Worm (Caenorhabditis elegans) whole organism, L1 larva: ENCODE data around the gene prdx-6.

Experiments used
- C04F5.9 ChIP-seq: sonication (generic microtip); optimal IDR thresholded peaks from 2 replicates; lab custom pipeline; 2016; ENCODE audit warnings: missing genetic modification characterization, missing compliant biosample characterization
- C16A3.4 ChIP-seq: fragments of 150-350 bp; optimal IDR thresholded peaks from 2 replicates; lab custom pipeline; 2014; ENCODE audit warnings: missing biosample characterization, missing genetic modification characterization
- F16B12.6 ChIP-seq: fragments of 150-350 bp; optimal IDR thresholded peaks from 2 replicates; lab custom pipeline; 2014; ENCODE audit warnings: missing biosample characterization, missing genetic modification characterization
- Y116A8C.19 ChIP-seq: sonication (generic microtip); optimal IDR thresholded peaks from 2 replicates; lab custom pipeline; 2016; ENCODE audit warnings: missing compliant biosample characterization, missing genetic modification characterization, borderline replicate concordance
- aha-1 ChIP-seq: fragments of 150-350 bp; optimal IDR thresholded peaks from 2 replicates; lab custom pipeline; 2014; ENCODE audit warnings: missing biosample characterization, missing genetic modification characterization
- aly-2 ChIP-seq: fragments of 150-350 bp; optimal IDR thresholded peaks from 2 replicates; lab custom pipeline; 2014; ENCODE audit warnings: missing biosample characterization, missing genetic modification characterization
- blmp-1 ChIP-seq: fragments of 150-350 bp; optimal IDR thresholded peaks from 2 replicates; lab custom pipeline; 2014; ENCODE audit warnings: missing biosample characterization, missing genetic modification characterization
- ceh-88 ChIP-seq: fragments of 200-800 bp; sonication (Bioruptor generic); IDR thresholded peaks from 2 replicates; pipeline ENCODE4 v1.3.6; 2022; ENCODE audit warnings: missing genetic modification characterization, missing compliant biosample characterization
- ces-1 ChIP-seq: fragments of 150-350 bp; optimal IDR thresholded peaks from 2 replicates; lab custom pipeline; 2014; ENCODE audit warnings: missing biosample characterization, missing genetic modification reagents, missing genetic modification characterization
- dpl-1 ChIP-seq, 3 experiments: fragments of 150-350 bp in 2 of 3; sonication (generic microtip) in 1 of 3; optimal IDR thresholded peaks; 2 replicates each; lab custom pipeline; 2014 to 2017; ENCODE audit warnings: missing biosample characterization in 3 of 3, missing genetic modification characterization in 3 of 3, missing genetic modification reagents in 3 of 3
- dsc-1 ChIP-seq: sonication (generic microtip); optimal IDR thresholded peaks from 2 replicates; lab custom pipeline; 2016; ENCODE audit warnings: mild to moderate bottlenecking, missing genetic modification characterization, missing compliant biosample characterization
- ets-5 ChIP-seq: fragments of 200-800 bp; sonication (Bioruptor generic); IDR thresholded peaks from 2 replicates; pipeline ENCODE4 v1.3.6; 2022; ENCODE audit warnings: missing genetic modification characterization, missing compliant biosample characterization
- fkh-10 ChIP-seq: sonication (generic microtip); optimal IDR thresholded peaks from 2 replicates; lab custom pipeline; 2017; ENCODE audit warnings: missing biosample characterization, missing genetic modification reagents, missing genetic modification characterization
- fos-1 ChIP-seq: fragments of 150-350 bp; optimal IDR thresholded peaks from 2 replicates; lab custom pipeline; 2014; ENCODE audit warnings: missing biosample characterization, missing genetic modification characterization
- grh-1 ChIP-seq: fragments of 200-800 bp; sonication (Bioruptor generic); IDR thresholded peaks from 2 replicates; pipeline ENCODE4 v1.3.6; 2022; ENCODE audit warnings: missing genetic modification reagents, missing genetic modification characterization, missing compliant biosample characterization
- hlh-17 ChIP-seq: fragments of 200-800 bp; sonication (Bioruptor generic); optimal IDR thresholded peaks from 2 replicates; lab custom pipeline; 2018; ENCODE audit warnings: missing genetic modification characterization, mild to moderate bottlenecking, missing compliant biosample characterization, moderate library complexity, borderline replicate concordance
- hpl-2 ChIP-seq: fragments of 150-350 bp; optimal IDR thresholded peaks from 2 replicates; lab custom pipeline; 2014; ENCODE audit warnings: missing biosample characterization, missing genetic modification reagents, missing genetic modification characterization
- irx-1 ChIP-seq: sonication (generic microtip); optimal IDR thresholded peaks from 2 replicates; lab custom pipeline; 2016; ENCODE audit warnings: missing genetic modification characterization, missing compliant biosample characterization
- isw-1 ChIP-seq: fragments of 200-800 bp; sonication (Bioruptor generic); IDR thresholded peaks from 2 replicates; pipeline ENCODE4 v1.3.6; 2022; ENCODE audit warnings: missing genetic modification characterization, missing compliant biosample characterization
- jun-1 ChIP-seq: fragments of 150-350 bp; optimal IDR thresholded peaks from 2 replicates; lab custom pipeline; 2014; ENCODE audit warnings: missing biosample characterization, missing genetic modification reagents, missing genetic modification characterization
- lin-13 ChIP-seq: fragments of 150-350 bp; optimal IDR thresholded peaks from 2 replicates; lab custom pipeline; 2014; ENCODE audit warnings: missing biosample characterization, missing genetic modification reagents, missing genetic modification characterization
- lin-14 ChIP-seq: fragments of 200-800 bp; sonication (Bioruptor generic); optimal IDR thresholded peaks from 2 replicates; lab custom pipeline; 2018; ENCODE audit warnings: mild to moderate bottlenecking, missing genetic modification characterization, moderate library complexity, missing compliant biosample characterization
- lin-15B ChIP-seq: fragments of 150-350 bp; sonication (generic microtip); optimal IDR thresholded peaks from 3 replicates; lab custom pipeline; 2014; ENCODE audit warnings: missing biosample characterization, missing genetic modification characterization
- lin-35 ChIP-seq, 2 experiments: fragments of 150-350 bp; optimal IDR thresholded peaks; 2 replicates each; lab custom pipeline; 2014; ENCODE audit warnings: missing biosample characterization in 2 of 2, missing genetic modification characterization in 2 of 2, missing genetic modification reagents in 2 of 2
- lsy-2 ChIP-seq, 2 experiments: fragments of 150-350 bp; optimal IDR thresholded peaks; 2 replicates each; lab custom pipeline; 2014; ENCODE audit warnings: missing biosample characterization in 2 of 2, missing genetic modification characterization in 2 of 2
- mab-9 ChIP-seq: fragments of 200-800 bp; sonication (Bioruptor generic); IDR thresholded peaks from 2 replicates; pipeline ENCODE4 v1.3.6; 2022; ENCODE audit warnings: missing genetic modification reagents, missing genetic modification characterization, missing compliant biosample characterization
- mef-2 ChIP-seq: fragments of 150-350 bp; optimal IDR thresholded peaks from 2 replicates; lab custom pipeline; 2014; ENCODE audit warnings: missing biosample characterization, missing genetic modification characterization
- mep-1 ChIP-seq: fragments of 150-350 bp; optimal IDR thresholded peaks from 2 replicates; lab custom pipeline; 2014; ENCODE audit warnings: missing biosample characterization, missing genetic modification characterization
- nhr-47 ChIP-seq: sonication (generic microtip); optimal IDR thresholded peaks from 2 replicates; lab custom pipeline; 2016; ENCODE audit warnings: mild to moderate bottlenecking, missing genetic modification characterization, moderate library complexity, missing compliant biosample characterization
- nhr-71 ChIP-seq: sonication (generic microtip); optimal IDR thresholded peaks from 2 replicates; lab custom pipeline; 2016; ENCODE audit warnings: mild to moderate bottlenecking, missing genetic modification characterization, moderate library complexity, missing compliant biosample characterization
- nhr-76 ChIP-seq: sonication (generic microtip); optimal IDR thresholded peaks from 2 replicates; lab custom pipeline; 2017; ENCODE audit warnings: missing biosample characterization, missing genetic modification characterization
- nhr-77 ChIP-seq: fragments of 150-350 bp; optimal IDR thresholded peaks from 2 replicates; lab custom pipeline; 2014; ENCODE audit warnings: missing biosample characterization, missing genetic modification characterization
- pag-3 ChIP-seq: sonication (generic microtip); optimal IDR thresholded peaks from 2 replicates; lab custom pipeline; 2017; ENCODE audit warnings: missing genetic modification characterization, mild to moderate bottlenecking, missing compliant biosample characterization, antibody characterized with exemption, borderline replicate concordance; ENCODE audit not compliant: insufficient read depth
- pax-3 ChIP-seq: fragments of 200-800 bp; sonication (Bioruptor generic); optimal IDR thresholded peaks from 2 replicates; lab custom pipeline; 2018; ENCODE audit warnings: mild to moderate bottlenecking, missing genetic modification characterization, moderate library complexity, missing compliant biosample characterization
- pqm-1 ChIP-seq: sonication (generic microtip); optimal IDR thresholded peaks from 3 replicates; lab custom pipeline; 2017; ENCODE audit warnings: missing biosample characterization, missing genetic modification characterization
- rnt-1 ChIP-seq: sonication (generic microtip); optimal IDR thresholded peaks from 2 replicates; lab custom pipeline; 2016; ENCODE audit warnings: mild to moderate bottlenecking, missing genetic modification characterization, moderate library complexity, missing compliant biosample characterization
- snu-23 ChIP-seq: sonication (generic microtip); optimal IDR thresholded peaks from 2 replicates; lab custom pipeline; 2016; ENCODE audit warnings: missing genetic modification characterization, missing compliant biosample characterization
- sup-37 ChIP-seq: fragments of 200-800 bp; sonication (Bioruptor generic); optimal IDR thresholded peaks from 2 replicates; lab custom pipeline; 2018; ENCODE audit warnings: mild to moderate bottlenecking, missing genetic modification characterization, missing compliant biosample characterization
- swsn-7 ChIP-seq: sonication (generic microtip); optimal IDR thresholded peaks from 2 replicates; lab custom pipeline; 2016; ENCODE audit warnings: missing genetic modification characterization, missing compliant biosample characterization
- tbx-2 ChIP-seq: sonication (generic microtip); optimal IDR thresholded peaks from 2 replicates; lab custom pipeline; 2016; ENCODE audit warnings: missing genetic modification characterization, missing compliant biosample characterization
- unc-62 ChIP-seq: fragments of 150-350 bp; optimal IDR thresholded peaks from 2 replicates; lab custom pipeline; 2014; ENCODE audit warnings: missing biosample characterization, missing genetic modification reagents, missing genetic modification characterization
- unc-86 ChIP-seq: sonication (generic microtip); optimal IDR thresholded peaks from 2 replicates; lab custom pipeline; 2016; ENCODE audit warnings: missing genetic modification characterization, missing compliant biosample characterization
- unc-98 ChIP-seq: fragments of 200-800 bp; sonication (Bioruptor generic); IDR thresholded peaks from 2 replicates; pipeline ENCODE4 v1.3.6; 2022; ENCODE audit warnings: missing genetic modification characterization, missing compliant biosample characterization
- zip-4 ChIP-seq: fragments of 200-800 bp; sonication (Bioruptor generic); optimal IDR thresholded peaks from 2 replicates; lab custom pipeline; 2018; ENCODE audit warnings: mild to moderate bottlenecking, missing genetic modification characterization, moderate library complexity, missing compliant biosample characterization
- ztf-11 ChIP-seq, 2 experiments: sonication (generic microtip); optimal IDR thresholded peaks; 2 replicates each; lab custom pipeline; 2016 to 2017; ENCODE audit warnings: missing genetic modification characterization in 2 of 2, missing biosample characterization in 1 of 2, missing compliant biosample characterization in 1 of 2
- ztf-4 ChIP-seq: fragments of 150-350 bp; optimal IDR thresholded peaks from 2 replicates; lab custom pipeline; 2014; ENCODE audit warnings: missing biosample characterization, missing genetic modification characterization

The prdx-6 gene

ce11 chrIV:236138-236537, 17.8 kb downstream of the prdx-6 start:
- no peak for TF ChIP-seq irx-1
- no peak for TF ChIP-seq aly-2 (tag; lab: Kevin White, UChicago)
- no peak for TF ChIP-seq grh-1 (GFP tag; lab: Robert Waterston, UW)
- TF ChIP-seq ztf-4, result no peak
- TF ChIP-seq pag-3 (tag; lab: Kevin White, UChicago), result no peak
- no peak for TF ChIP-seq hlh-17 (GFP tag; lab: Kevin White, UChicago)
- TF ChIP-seq lin-13 (GFP tag; lab: Kevin White, UChicago), result no peak
- TF ChIP-seq lin-35 (GFP tag; optimal IDR thresholded peaks at IDR 0.05; lab: Kevin White, UChicago), result no peak
- TF ChIP-seq nhr-47, result no peak
- no peak for TF ChIP-seq unc-62 (GFP tag; lab: Kevin White, UChicago)
- no peak for TF ChIP-seq nhr-71 (tag; lab: Kevin White, UChicago)
- no peak for TF ChIP-seq F16B12.6 (tag; lab: Kevin White, UChicago)
- TF ChIP-seq pqm-1 (tag; lab: Kevin White, UChicago), result no peak
- TF ChIP-seq ces-1 (GFP tag; lab: Kevin White, UChicago), result no peak
- TF ChIP-seq nhr-77 (tag; lab: Kevin White, UChicago), result no peak
- TF ChIP-seq ceh-88 (GFP tag; lab: Robert Waterston, UW), result no peak
- no peak for TF ChIP-seq aha-1 (tag; lab: Kevin White, UChicago)
- TF ChIP-seq unc-98 (GFP tag; lab: Robert Waterston, UW), result no peak
- TF ChIP-seq rnt-1 (tag; lab: Kevin White, UChicago), result no peak

- TF ChIP-seq lin-13 (GFP tag; lab: Kevin White, UChicago) (no peak), mep-1 (tag; lab: Kevin White, UChicago) (no peak), isw-1 (GFP tag; lab: Robert Waterston, UW) (no peak), ztf-11 (tag; optimal IDR thresholded peaks at IDR 0.05; lab: Kevin White, UChicago) (no peak), mab-9 (no peak), ceh-88 (GFP tag; lab: Robert Waterston, UW) (no peak), pax-3 (tag; lab: Kevin White, UChicago) (no peak), unc-86 (tag; lab: Kevin White, UChicago) (no peak), fkh-10 (GFP tag; lab: Kevin White, UChicago) (no peak), Y116A8C.19 (tag; lab: Kevin White, UChicago) (no peak), aly-2 (tag; lab: Kevin White, UChicago) (no peak), ets-5 (no peak), zip-4 (GFP tag; lab: Kevin White, UChicago) (no peak)
- TF ChIP-seq, all 84 proteins: peak for 0
Measured at ce11 chrIV:237350-237749, 19.0 kb downstream of the prdx-6 start, which contains the start of gene ints-13. Gene ints-13 (minus strand): TSS chrIV:237450.

ce11 chrIV:240257-240754, 22.0 kb downstream of the prdx-6 start, which contains the start of the genes fnta-1 and cogc-8:
Gene fnta-1 (minus strand): TSS chrIV:240307.
Gene cogc-8 (plus strand): TSS chrIV:240451.
- TF ChIP-seq jun-1 (no peak), grh-1 (GFP tag; lab: Robert Waterston, UW) (no peak), dpl-1 (GFP tag; optimal IDR thresholded peaks at IDR 0.05; lab: Kevin White, UChicago) (peak; percentile 51 to 74 (median 72)), blmp-1 (no peak), nhr-47 (peak; percentile 71), nhr-71 (tag; lab: Kevin White, UChicago) (peak; percentile 61), fos-1 (no peak), C04F5.9 (peak; percentile 50), ztf-11 (tag; optimal IDR thresholded peaks at IDR 0.05; lab: Kevin White, UChicago) (no peak), mef-2 (tag; lab: Kevin White, UChicago) (no peak), irx-1 (no peak), swsn-7 (peak; percentile 36), isw-1 (GFP tag; lab: Robert Waterston, UW) (peak; percentile 8; the same call in 1 of the 2 replicates), unc-86 (tag; lab: Kevin White, UChicago) (peak; percentile 41), lin-13 (GFP tag; lab: Kevin White, UChicago) (no peak), unc-62 (GFP tag; lab: Kevin White, UChicago) (no peak), unc-98 (GFP tag; lab: Robert Waterston, UW) (no peak), tbx-2 (tag; lab: Kevin White, UChicago) (peak; percentile 44), lin-35 (GFP tag; optimal IDR thresholded peaks at IDR 0.05; lab: Kevin White, UChicago) (peak; percentile 64 to 70), rnt-1 (tag; lab: Kevin White, UChicago) (peak; percentile 50), dsc-1 (peak; percentile 9), hpl-2 (no peak), Y116A8C.19 (tag; lab: Kevin White, UChicago) (no peak), C16A3.4 (tag; lab: Kevin White, UChicago) (peak; percentile 1), F16B12.6 (tag; lab: Kevin White, UChicago) (peak; percentile 95), lin-14 (GFP tag; lab: Kevin White, UChicago) (no peak), lsy-2 (tag; optimal IDR thresholded peaks at IDR 0.05; lab: Kevin White, UChicago) (peak; percentile 59 to 71), aly-2 (tag; lab: Kevin White, UChicago) (no peak), snu-23 (peak; percentile 67), sup-37 (GFP tag; lab: Kevin White, UChicago) (no peak), nhr-76 (tag; lab: Kevin White, UChicago) (no peak), lin-15B (tag; lab: Kevin White, UChicago) (peak; percentile 25)
